Fruit fly (Drosophila melanogaster) whole organism, embryonic: ENCODE results near the gene Ir92a.
A peak's percentile ranks its signal among the peaks of the same experiment; 100 is the strongest.

Experiments
- Aef1 ChIP-seq: fragments of 200-800 bp; sonication (Bioruptor generic); IDR thresholded peaks from 3 replicates; pipeline ENCODE4 v1.3.6; 2022; ENCODE audit warnings: missing biosample characterization, missing genetic modification characterization
- CG10321 ChIP-seq: fragments of 200-800 bp; sonication (Bioruptor generic); IDR thresholded peaks from 2 replicates; pipeline ENCODE4 v1.3.6; 2022; ENCODE audit warnings: missing biosample characterization, missing genetic modification characterization
- CG10462 ChIP-seq: fragments of 200-800 bp; sonication (Bioruptor generic); optimal IDR thresholded peaks from 2 replicates; lab custom pipeline; 2016; ENCODE audit warnings: missing biosample characterization, missing genetic modification characterization
- CG11398 ChIP-seq: fragments of 200-800 bp; sonication (Bioruptor generic); optimal IDR thresholded peaks from 2 replicates; lab custom pipeline; 2016; ENCODE audit warnings: missing biosample characterization, missing genetic modification characterization
- CG11723 ChIP-seq: fragments of 200-800 bp; sonication (Bioruptor generic); optimal IDR thresholded peaks from 2 replicates; lab custom pipeline; 2017; ENCODE audit warnings: missing biosample characterization, mild to moderate bottlenecking, missing genetic modification characterization
- CG13624 ChIP-seq: fragments of 200-800 bp; sonication (Bioruptor generic); optimal IDR thresholded peaks from 2 replicates; lab custom pipeline; 2016; ENCODE audit warnings: missing biosample characterization, missing genetic modification characterization
- CG15479 ChIP-seq: fragments of 200-800 bp; sonication (Bioruptor generic); optimal IDR thresholded peaks from 3 replicates; lab custom pipeline; 2019; ENCODE audit warnings: missing biosample characterization, mild to moderate bottlenecking, missing genetic modification characterization, moderate library complexity
- CG31441 ChIP-seq: fragments of 200-800 bp; sonication (Bioruptor generic); IDR thresholded peaks from 2 replicates; pipeline ENCODE4 v1.3.6; 2022; ENCODE audit warnings: missing biosample characterization, missing genetic modification characterization
- CG4360 ChIP-seq: fragments of 200-800 bp; sonication (Bioruptor generic); IDR thresholded peaks from 2 replicates; pipeline ENCODE4 v1.3.6; 2022; ENCODE audit warnings: missing biosample characterization, missing genetic modification characterization
- CG4707 ChIP-seq: fragments of 200-800 bp; sonication (Bioruptor generic); optimal IDR thresholded peaks from 2 replicates; lab custom pipeline; 2018; ENCODE audit warnings: missing biosample characterization, mild to moderate bottlenecking, missing genetic modification characterization, moderate library complexity
- CG6654 ChIP-seq: fragments of 200-800 bp; sonication (Bioruptor generic); optimal IDR thresholded peaks from 2 replicates; lab custom pipeline; 2017; ENCODE audit warnings: missing biosample characterization, mild to moderate bottlenecking, missing genetic modification characterization
- CG6683 ChIP-seq: fragments of 200-800 bp; sonication (Bioruptor generic); optimal IDR thresholded peaks from 2 replicates; lab custom pipeline; 2017; ENCODE audit warnings: missing biosample characterization, mild to moderate bottlenecking, missing genetic modification characterization, missing genetic modification reagents
- CG6854 ChIP-seq: fragments of 200-800 bp; sonication (Bioruptor generic); optimal IDR thresholded peaks from 3 replicates; lab custom pipeline; 2017; ENCODE audit warnings: missing biosample characterization, mild to moderate bottlenecking, missing genetic modification characterization
- CG7271 ChIP-seq: fragments of 200-800 bp; sonication (Bioruptor generic); optimal IDR thresholded peaks from 2 replicates; lab custom pipeline; 2018; ENCODE audit warnings: missing biosample characterization, mild to moderate bottlenecking, missing genetic modification characterization, moderate library complexity
- CG7357 ChIP-seq: fragments of 200-800 bp; sonication (Bioruptor generic); IDR thresholded peaks from 3 replicates; pipeline ENCODE4 v1.3.6; 2022; ENCODE audit warnings: missing biosample characterization, missing genetic modification characterization
- CG7963 ChIP-seq: fragments of 200-800 bp; sonication (Bioruptor generic); IDR thresholded peaks from 3 replicates; pipeline ENCODE4 v1.3.6; 2022; ENCODE audit warnings: missing biosample characterization, missing genetic modification characterization; ENCODE audit not compliant: partially characterized antibody
- CG8281 ChIP-seq: fragments of 200-800 bp; sonication (Bioruptor generic); optimal IDR thresholded peaks from 2 replicates; lab custom pipeline; 2018; ENCODE audit warnings: missing biosample characterization, mild to moderate bottlenecking, missing genetic modification characterization, moderate library complexity
- CG8359 ChIP-seq: fragments of 200-800 bp; sonication (Bioruptor generic); optimal IDR thresholded peaks from 2 replicates; lab custom pipeline; 2017; ENCODE audit warnings: missing biosample characterization, mild to moderate bottlenecking, missing genetic modification characterization, borderline replicate concordance
- CG9437 ChIP-seq: fragments of 200-800 bp; sonication (Bioruptor generic); optimal IDR thresholded peaks from 2 replicates; lab custom pipeline; 2018; ENCODE audit warnings: missing biosample characterization, mild to moderate bottlenecking, missing genetic modification characterization
- D ChIP-seq, 2 experiments: fragments of 200-800 bp in 1 of 2; fragments of >200 bp in 1 of 2; sonication (Bioruptor generic) in 1 of 2; optimal IDR thresholded peaks; 2 replicates in 1 of 2; 3 replicates in 1 of 2; lab custom pipeline; 2017; ENCODE audit warnings: mild to moderate bottlenecking in 1 of 2, missing biosample characterization in 1 of 2, missing genetic modification characterization in 1 of 2, missing genetic modification reagents in 1 of 2
- Deaf1 ChIP-seq: fragments of 200-800 bp; optimal IDR thresholded peaks from 3 replicates; lab custom pipeline; 2019; ENCODE audit warnings: missing biosample characterization, mild to moderate bottlenecking, missing genetic modification characterization, moderate library complexity
- Dfd ChIP-seq, 2 experiments: fragments of >200 bp; optimal IDR thresholded peaks; 2 replicates each; lab custom pipeline; 2017; ENCODE audit warnings: missing biosample characterization in 2 of 2, missing genetic modification characterization in 2 of 2
- Dll ChIP-seq: fragments of 200-800 bp; sonication (Bioruptor generic); IDR thresholded peaks from 4 replicates; pipeline ENCODE4 v1.3.6; 2022; ENCODE audit warnings: missing biosample characterization, missing genetic modification characterization; ENCODE audit not compliant: partially characterized antibody
- Ets97D ChIP-seq: fragments of 200-800 bp; sonication (Bioruptor generic); optimal IDR thresholded peaks from 3 replicates; lab custom pipeline; 2016; ENCODE audit warnings: missing biosample characterization, missing genetic modification characterization
- Fer1 ChIP-seq: fragments of 200-800 bp; sonication (Bioruptor generic); optimal IDR thresholded peaks from 2 replicates; lab custom pipeline; 2017; ENCODE audit warnings: missing biosample characterization, mild to moderate bottlenecking, missing genetic modification characterization
- Jarid2 ChIP-seq: fragments of 200-800 bp; sonication (Bioruptor generic); optimal IDR thresholded peaks from 3 replicates; lab custom pipeline; 2017; ENCODE audit warnings: mild to moderate bottlenecking, missing biosample characterization, missing genetic modification reagents, missing genetic modification characterization
- Mes4 ChIP-seq: fragments of 200-800 bp; sonication (Bioruptor generic); optimal IDR thresholded peaks from 2 replicates; lab custom pipeline; 2016; ENCODE audit warnings: missing biosample characterization, missing genetic modification characterization
- cg ChIP-seq: fragments of 200-800 bp; sonication (Bioruptor generic); optimal IDR thresholded peaks from 3 replicates; lab custom pipeline; 2019; ENCODE audit warnings: missing biosample characterization, mild to moderate bottlenecking, missing genetic modification characterization, moderate library complexity
- cwo ChIP-seq: fragments of 200-800 bp; sonication (Bioruptor generic); optimal IDR thresholded peaks from 3 replicates; lab custom pipeline; 2017; ENCODE audit warnings: missing biosample characterization, missing genetic modification characterization, mild to moderate bottlenecking, moderate library complexity, missing genetic modification reagents
- gce ChIP-seq: fragments of 200-800 bp; sonication (Bioruptor generic); IDR thresholded peaks from 3 replicates; pipeline ENCODE4 v1.3.6; 2022; ENCODE audit warnings: missing biosample characterization, missing genetic modification characterization
- gcm ChIP-seq: fragments of 200-800 bp; sonication (Bioruptor generic); optimal IDR thresholded peaks from 2 replicates; lab custom pipeline; 2019; ENCODE audit warnings: missing biosample characterization, mild to moderate bottlenecking, missing genetic modification characterization, moderate library complexity
- hb ChIP-seq: fragments of 200-800 bp; sonication (Bioruptor generic); IDR thresholded peaks from 3 replicates; pipeline ENCODE4 v1.3.6; 2022; ENCODE audit warnings: missing biosample characterization, missing genetic modification characterization; ENCODE audit not compliant: partially characterized antibody
- ind ChIP-seq: fragments of 200-800 bp; sonication (Bioruptor generic); optimal IDR thresholded peaks from 3 replicates; lab custom pipeline; 2016; ENCODE audit warnings: missing biosample characterization, missing genetic modification characterization
- ken ChIP-seq: fragments of 200-800 bp; sonication (Bioruptor generic); IDR thresholded peaks from 3 replicates; pipeline ENCODE4 v1.3.6; 2022; ENCODE audit warnings: missing biosample characterization, missing genetic modification characterization
- lab ChIP-seq: fragments of 200-800 bp; sonication (Bioruptor generic); optimal IDR thresholded peaks from 3 replicates; lab custom pipeline; 2017; ENCODE audit warnings: missing biosample characterization, missing genetic modification characterization, mild to moderate bottlenecking, moderate library complexity, missing genetic modification reagents
- nom ChIP-seq: fragments of 200-800 bp; sonication (Bioruptor generic); optimal IDR thresholded peaks from 2 replicates; lab custom pipeline; 2017; ENCODE audit warnings: missing biosample characterization, missing genetic modification characterization, mild to moderate bottlenecking, moderate library complexity, missing genetic modification reagents
- sd ChIP-seq: fragments of 200-800 bp; sonication (Bioruptor generic); optimal IDR thresholded peaks from 3 replicates; lab custom pipeline; 2018; ENCODE audit warnings: missing biosample characterization, mild to moderate bottlenecking, missing genetic modification characterization, moderate library complexity
- sisA ChIP-seq: fragments of 200-800 bp; sonication (Bioruptor generic); IDR thresholded peaks from 2 replicates; pipeline ENCODE4 v1.3.6; 2022; ENCODE audit warnings: missing biosample characterization, missing genetic modification characterization
- slou ChIP-seq: fragments of 200-800 bp; sonication (Bioruptor generic); optimal IDR thresholded peaks from 3 replicates; lab custom pipeline; 2016; ENCODE audit warnings: missing biosample characterization, missing genetic modification characterization
- slp2 ChIP-seq: fragments of 200-800 bp; sonication (Bioruptor generic); optimal IDR thresholded peaks from 2 replicates; lab custom pipeline; 2016; ENCODE audit warnings: missing biosample characterization, missing genetic modification characterization
- sqz ChIP-seq: fragments of 200-800 bp; sonication (Bioruptor generic); optimal IDR thresholded peaks from 3 replicates; lab custom pipeline; 2018; ENCODE audit warnings: missing biosample characterization, mild to moderate bottlenecking, missing genetic modification characterization
- tll ChIP-seq, 2 experiments: fragments of 200-800 bp in 1 of 2; fragments of >200 bp in 1 of 2; sonication (Bioruptor generic) in 1 of 2; optimal IDR thresholded peaks; 2 replicates each; lab custom pipeline; 2017 to 2019; ENCODE audit warnings: missing biosample characterization in 2 of 2, missing genetic modification characterization in 2 of 2, mild to moderate bottlenecking in 1 of 2, moderate library complexity in 1 of 2
- yki ChIP-seq: fragments of >200 bp; optimal IDR thresholded peaks from 3 replicates; lab custom pipeline; 2018

Ir92a gene

dm6 chr3R:20292880-20293491, 45.8 kb upstream of the Ir92a start (continued):
- TF ChIP-seq hb (GFP tag; lab: Robert Waterston, UW): no peak
- TF ChIP-seq CG9437: no peak
- TF ChIP-seq CG7271 (tag; lab: Kevin White, UChicago): no peak
- no peak for TF ChIP-seq CG6654 (GFP tag; lab: Kevin White, UChicago)
- TF ChIP-seq slou (GFP tag; lab: Kevin White, UChicago): no peak
- no peak for TF ChIP-seq CG31441 (GFP tag; lab: Robert Waterston, UW)
- TF ChIP-seq yki (lab: Kevin White, UChicago): peak; percentile 76
- no peak for TF ChIP-seq CG7963 (GFP tag; lab: Robert Waterston, UW)
- TF ChIP-seq CG10462 (GFP tag; lab: Kevin White, UChicago): no peak
- peak; percentile 94 for TF ChIP-seq CG15479
- no peak for TF ChIP-seq CG13624 (GFP tag; lab: Kevin White, UChicago)
- peak; percentile 26; the same call in 1 of the 4 replicates for TF ChIP-seq Dll
- TF ChIP-seq cwo (GFP tag; lab: Kevin White, UChicago): no peak
- TF ChIP-seq CG10321 (GFP tag; lab: Robert Waterston, UW): no peak
- peak; percentile 66 for TF ChIP-seq nom (GFP tag; lab: Kevin White, UChicago)
- no peak for TF ChIP-seq CG8359 (GFP tag; lab: Kevin White, UChicago)
- no peak for TF ChIP-seq CG6683
- no peak for TF ChIP-seq CG11398 (GFP tag; lab: Kevin White, UChicago)
- no peak for TF ChIP-seq lab (GFP tag; lab: Kevin White, UChicago)
- no peak for TF ChIP-seq CG8281
- no peak for TF ChIP-seq Dfd (GFP tag; optimal IDR thresholded peaks at IDR 0.05; lab: Kevin White, UChicago)
- TF ChIP-seq gcm (GFP tag; lab: Kevin White, UChicago): no peak
- no peak for TF ChIP-seq Jarid2 (GFP tag; lab: Kevin White, UChicago)
- TF ChIP-seq slp2 (GFP tag; lab: Kevin White, UChicago): no peak
- peak; percentile 20; the same call in 1 of the 2 replicates for TF ChIP-seq CG4360 (GFP tag; lab: Robert Waterston, UW)
- no peak for TF ChIP-seq CG4707 (GFP tag; lab: Kevin White, UChicago)
- no peak for TF ChIP-seq ind
- no peak for TF ChIP-seq CG11723 (GFP tag; lab: Kevin White, UChicago)
- no peak for TF ChIP-seq gce (GFP tag; lab: Robert Waterston, UW)
- TF ChIP-seq Fer1 (GFP tag; lab: Kevin White, UChicago): no peak
- TF ChIP-seq sisA (GFP tag; lab: Robert Waterston, UW): no peak
- no peak for TF ChIP-seq CG7357 (GFP tag; lab: Robert Waterston, UW)
- peak in 1 of 2 experiments; percentile 87 for TF ChIP-seq tll (GFP tag; optimal IDR thresholded peaks at IDR 0.05; lab: Kevin White, UChicago)
- no peak for TF ChIP-seq CG6854 (GFP tag; lab: Kevin White, UChicago)
- no peak for TF ChIP-seq ken (GFP tag; lab: Robert Waterston, UW)
- TF ChIP-seq cg (GFP tag; lab: Kevin White, UChicago): peak; percentile 76
- TF ChIP-seq Deaf1: no peak
- TF ChIP-seq sqz (GFP tag; lab: Kevin White, UChicago): peak; percentile 94
- no peak for TF ChIP-seq Mes4 (GFP tag; lab: Kevin White, UChicago)
- TF ChIP-seq Ets97D (GFP tag; lab: Kevin White, UChicago): no peak
- no peak for TF ChIP-seq Aef1 (GFP tag; lab: Robert Waterston, UW)
- TF ChIP-seq sd: no peak
- peak; percentile 85 for TF ChIP-seq D (optimal IDR thresholded peaks at IDR 0.05; lab: Kevin White, UChicago)
- TF ChIP-seq D (GFP tag; optimal IDR thresholded peaks at IDR 0.05; lab: Kevin White, UChicago): no peak
